Worm (Caenorhabditis elegans): ENCODE results near the gene Y43F8B.10.

- TF ChIP-seq cog-1 (tag; optimal IDR thresholded peaks at IDR 0.05) (peak; percentile 91), ztf-29 (GFP tag; IDR thresholded peaks at IDR 0.05) (no peak), tab-1 (GFP tag; IDR thresholded peaks at IDR 0.05) (0 out of 2 replicates have a peak, but pooled peaks have one; percentile 68), klf-2 (GFP tag; conservative IDR thresholded peaks at IDR 0.05) (no peak), ztf-23 (GFP tag; IDR thresholded peaks at IDR 0.05) (peak; percentile 63; the same call in 1 of the 2 replicates), T22C8.4 (GFP tag; IDR thresholded peaks at IDR 0.05) (peak; percentile 25; the same call in 1 of the 2 replicates), flt-1 (GFP tag; IDR thresholded peaks at IDR 0.05) (peak; percentile 85), ref-1 (GFP tag; conservative IDR thresholded peaks at IDR 0.05) (0 out of 2 replicates have a peak, but pooled peaks have one; percentile 47), med-1 (GFP tag; optimal IDR thresholded peaks at IDR 0.05; ENCODE audit: insufficient read depth) (no peak)
Measured at ce11 chrV:19522551-19523137, 48.4 kb downstream of the Y43F8B.10 start.

All from whole organism, midembryonic.